Fruit fly (Drosophila melanogaster): ENCODE measurements around the gene CG12236.
A peak's percentile ranks its signal among the peaks of the same experiment; 100 is the strongest.

The CG12236 gene

DNA sequence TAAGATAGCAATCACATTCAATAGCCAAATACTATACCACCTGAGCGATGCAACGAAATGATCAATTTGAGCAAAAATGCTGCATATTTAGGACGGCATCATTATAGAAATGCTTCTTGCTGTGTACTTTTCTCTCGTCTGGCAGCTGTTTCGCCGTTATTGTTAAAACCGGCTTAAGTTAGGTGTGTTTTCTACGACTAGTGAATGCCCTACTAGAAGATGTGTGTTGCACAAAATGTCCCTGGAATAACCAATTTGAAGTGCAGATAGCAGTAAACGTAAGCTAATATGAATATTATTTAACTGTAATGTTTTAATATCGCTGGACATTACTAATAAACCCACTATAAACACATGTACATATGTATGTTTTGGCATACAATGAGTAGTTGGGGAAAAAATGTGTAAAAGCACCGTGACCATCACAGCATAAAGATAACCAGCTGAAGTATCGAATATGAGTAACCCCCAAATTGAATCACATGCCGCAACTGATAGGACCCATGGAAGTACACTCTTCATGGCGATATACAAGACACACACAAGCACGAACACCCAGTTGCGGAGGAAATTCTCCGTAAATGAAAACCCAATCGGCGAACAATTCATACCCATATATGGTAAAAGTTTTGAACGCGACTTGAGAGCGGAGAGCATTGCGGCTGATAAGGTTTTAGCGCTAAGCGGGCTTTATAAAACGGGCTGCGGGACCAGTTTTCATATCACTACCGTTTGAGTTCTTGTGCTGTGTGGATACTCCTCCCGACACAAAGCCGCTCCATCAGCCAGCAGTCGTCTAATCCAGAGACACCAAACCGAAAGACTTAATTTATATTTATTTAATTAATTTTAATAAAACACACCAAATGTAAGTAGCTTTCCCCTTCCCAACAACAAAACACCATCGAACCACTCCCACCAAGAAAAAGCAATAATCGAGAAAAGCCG, 7.5 kb upstream of the CG12236 start, which contains the start of gene Act5C (continued):
- peak; percentile 95 for TF ChIP-seq jumu (GFP tag; optimal IDR thresholded peaks at IDR 0.05)
- no peak for TF ChIP-seq CkIIα-i1 (GFP tag; IDR thresholded peaks at IDR 0.05)
- peak; percentile 94 for TF ChIP-seq CG18599 (GFP tag; optimal IDR thresholded peaks at IDR 0.05)
- TF ChIP-seq gt (GFP tag; IDR thresholded peaks at IDR 0.05) = peak; percentile 81; the same call in 1 of the 2 replicates
- TF ChIP-seq Aef1 (GFP tag; IDR thresholded peaks at IDR 0.05) = peak; percentile 85
- TF ChIP-seq seq (GFP tag; IDR thresholded peaks at IDR 0.05) = peak; percentile 87
- peak; percentile 90 to 97 for TF ChIP-seq bsh (GFP tag; optimal IDR thresholded peaks at IDR 0.05)
- peak; percentile 94 for TF ChIP-seq CG15269 (tag; optimal IDR thresholded peaks at IDR 0.05)
- TF ChIP-seq Side (GFP tag; optimal IDR thresholded peaks at IDR 0.05) = peak; percentile 96
- TF ChIP-seq Doc2 (GFP tag; IDR thresholded peaks at IDR 0.05) = no peak
- peak; percentile 97 for TF ChIP-seq CG17361 (GFP tag; IDR thresholded peaks at IDR 0.05)
- TF ChIP-seq CG1529 (GFP tag; optimal IDR thresholded peaks at IDR 0.05) = peak; percentile 90
- TF ChIP-seq CG30020 (tag; optimal IDR thresholded peaks at IDR 0.05) = peak; percentile 62
- no peak; the same call in 1 of the 2 replicates for TF ChIP-seq CG13287 (GFP tag; IDR thresholded peaks at IDR 0.05; ENCODE audit: partially characterized antibody)
- TF ChIP-seq CG18262 (tag; optimal IDR thresholded peaks at IDR 0.05) = peak; percentile 95
- TF ChIP-seq CG30403 (GFP tag; optimal IDR thresholded peaks at IDR 0.05) = peak; percentile 94
- peak; percentile 58 for TF ChIP-seq Adf1 (GFP tag; IDR thresholded peaks at IDR 0.05)
- TF ChIP-seq sens (GFP tag) = peak; percentile 99
- TF ChIP-seq Fer3 (tag; optimal IDR thresholded peaks at IDR 0.05) = peak; percentile 93
- TF ChIP-seq Sox100B (GFP tag; optimal IDR thresholded peaks at IDR 0.05) = peak; percentile 88
- peak; percentile 92 for TF ChIP-seq CG32532 (GFP tag; IDR thresholded peaks at IDR 0.05)
- peak; percentile 59 for TF ChIP-seq Fer2 (tag; optimal IDR thresholded peaks at IDR 0.05)
- TF ChIP-seq Mad (GFP tag; optimal IDR thresholded peaks at IDR 0.05) = peak; percentile 96
- TF ChIP-seq CG15479 (GFP tag; optimal IDR thresholded peaks at IDR 0.05) = peak; percentile 70
- TF ChIP-seq CG3163 (GFP tag; optimal IDR thresholded peaks at IDR 0.05) = peak; percentile 82
- peak; percentile 57 for TF ChIP-seq YL-1 (GFP tag; optimal IDR thresholded peaks at IDR 0.05)
- peak; percentile 89 for TF ChIP-seq dm (GFP tag; optimal IDR thresholded peaks at IDR 0.05)
- TF ChIP-seq CG12659 (GFP tag; optimal IDR thresholded peaks at IDR 0.05) = peak; percentile 91
- no peak for TF ChIP-seq fru (optimal IDR thresholded peaks at IDR 0.05)
- TF ChIP-seq CG10462 (GFP tag; optimal IDR thresholded peaks at IDR 0.05) = peak; percentile 92
- peak; percentile 68 for TF ChIP-seq crol (GFP tag; IDR thresholded peaks at IDR 0.05)
- TF ChIP-seq cas (GFP tag; IDR thresholded peaks at IDR 0.05) = peak; percentile 76
- peak; percentile 91 for TF ChIP-seq Rx (GFP tag; IDR thresholded peaks at IDR 0.05)
- peak; percentile 92 for TF ChIP-seq CG12299 (tag; optimal IDR thresholded peaks at IDR 0.05)
- peak; percentile 93 for TF ChIP-seq chm (GFP tag; IDR thresholded peaks at IDR 0.05)
- peak; percentile 96 for TF ChIP-seq CG7786 (GFP tag; optimal IDR thresholded peaks at IDR 0.05)
- peak; percentile 100 for TF ChIP-seq zf30C (GFP tag; optimal IDR thresholded peaks at IDR 0.05)
- TF ChIP-seq wdn (GFP tag; IDR thresholded peaks at IDR 0.05) = peak; percentile 88
- peak; percentile 93 for TF ChIP-seq CG10209 (GFP tag; optimal IDR thresholded peaks at IDR 0.05)
- peak; percentile 84 for TF ChIP-seq pb (GFP tag; optimal IDR thresholded peaks at IDR 0.05)
- TF ChIP-seq CG11085 (GFP tag; IDR thresholded peaks at IDR 0.05) = peak; percentile 78
- TF ChIP-seq CG6683 (GFP tag; optimal IDR thresholded peaks at IDR 0.05) = peak; percentile 83
- peak; percentile 96 for TF ChIP-seq CG7839 (tag; optimal IDR thresholded peaks at IDR 0.05)
- 0 out of 2 replicates have a peak, but pooled peaks have one; percentile 73 for TF ChIP-seq CG16779 (GFP tag; IDR thresholded peaks at IDR 0.05)
- TF ChIP-seq Trl (optimal IDR thresholded peaks at IDR 0.05) = peak; percentile 52 to 68
- peak; percentile 96 for TF ChIP-seq Trl (GFP tag; optimal IDR thresholded peaks at IDR 0.05)
- TF ChIP-seq Tbp (GFP tag; optimal IDR thresholded peaks at IDR 0.05) = no peak
- TF ChIP-seq CG17328 (GFP tag; IDR thresholded peaks at IDR 0.05) = peak; percentile 94
- peak; percentile 81 for TF ChIP-seq dati (GFP tag; IDR thresholded peaks at IDR 0.05)
- TF ChIP-seq CG2875 (GFP tag; optimal IDR thresholded peaks at IDR 0.05) = peak; percentile 90

Measured in whole organism, embryonic.